Fruit fly (Drosophila melanogaster): ENCODE results near the gene CG3176.

Gene CG3176

DNA sequence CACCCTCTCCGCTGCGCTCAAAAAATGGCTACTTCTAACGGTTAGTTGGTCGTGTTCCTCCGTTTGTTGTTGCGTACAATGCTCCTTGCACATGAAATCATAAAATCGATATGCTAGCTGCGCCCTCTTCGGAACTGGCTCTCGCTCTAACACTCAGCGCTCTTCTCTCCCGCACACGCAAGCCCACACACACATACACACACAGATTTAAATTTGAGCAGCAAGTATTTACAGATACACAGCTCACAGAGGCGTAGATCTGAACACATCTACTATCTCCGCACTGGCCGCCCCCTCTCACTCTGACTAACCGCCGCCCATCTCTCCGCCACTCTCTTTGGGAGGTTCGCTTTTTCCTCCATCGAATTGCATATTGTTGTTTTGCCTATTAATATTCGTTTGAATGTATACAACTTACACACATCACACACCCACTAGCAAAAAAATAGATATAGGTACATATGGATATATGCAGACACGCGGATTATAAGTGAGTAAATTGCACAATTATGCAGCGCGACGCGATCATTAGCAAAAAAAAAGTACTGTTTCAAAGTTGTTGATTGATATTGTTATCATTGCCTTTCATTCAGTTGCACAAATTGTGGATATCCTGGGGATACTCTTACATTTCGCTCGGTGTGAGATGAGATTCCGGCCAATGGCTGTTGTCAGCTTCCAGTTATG is 40.8 kb downstream of the CG3176 start (continued):
- TF ChIP-seq schlank (tag; optimal IDR thresholded peaks at IDR 0.05) (peak; percentile 88), sob (GFP tag; IDR thresholded peaks at IDR 0.05) (peak; percentile 91), mam (GFP tag; optimal IDR thresholded peaks at IDR 0.05) (peak; percentile 94), seq (GFP tag; IDR thresholded peaks at IDR 0.05) (peak; percentile 75; the same call in 1 of the 2 replicates), CG9437 (GFP tag; optimal IDR thresholded peaks at IDR 0.05) (no peak), CG7928 (GFP tag; optimal IDR thresholded peaks at IDR 0.05) (no peak), disco-r (GFP tag; optimal IDR thresholded peaks at IDR 0.05) (peak; percentile 66), CG9215 (GFP tag; IDR thresholded peaks at IDR 0.05) (peak; percentile 69; the same call in 1 of the 2 replicates), tio (GFP tag; optimal IDR thresholded peaks at IDR 0.05) (peak; percentile 22), CG13296 (GFP tag; optimal IDR thresholded peaks at IDR 0.05) (peak; percentile 87), bowl (GFP tag; IDR thresholded peaks at IDR 0.05) (0 out of 2 replicates have a peak, but pooled peaks have one; percentile 38), nerfin-1 (tag; optimal IDR thresholded peaks at IDR 0.05) (peak; percentile 46), bigmax (GFP tag; optimal IDR thresholded peaks at IDR 0.05) (peak; percentile 22), CG11398 (GFP tag; optimal IDR thresholded peaks at IDR 0.05) (peak; percentile 59), ERR (GFP tag; optimal IDR thresholded peaks at IDR 0.05) (peak; percentile 78), CG34376 (GFP tag; optimal IDR thresholded peaks at IDR 0.05) (peak; percentile 86), CG15073 (GFP tag; optimal IDR thresholded peaks at IDR 0.05) (no peak), CG7786 (GFP tag; optimal IDR thresholded peaks at IDR 0.05) (peak; percentile 92), Abd-B (GFP tag; optimal IDR thresholded peaks at IDR 0.05) (no peak), Ravus (GFP tag; IDR thresholded peaks at IDR 0.05) (peak; percentile 24; the same call in 1 of the 2 replicates), CG42726 (GFP tag; IDR thresholded peaks at IDR 0.05; ENCODE audit: partially characterized antibody) (no peak), zfh1 (GFP tag; IDR thresholded peaks at IDR 0.05) (peak; percentile 90), ssp (GFP tag; IDR thresholded peaks at IDR 0.05) (peak; percentile 50; the same call in 1 of the 2 replicates), CG6683 (GFP tag; optimal IDR thresholded peaks at IDR 0.05) (peak; percentile 55), odd (GFP tag; optimal IDR thresholded peaks at IDR 0.05) (peak; percentile 58), dmrt99B (tag; optimal IDR thresholded peaks at IDR 0.05) (peak; percentile 66), Meics (GFP tag; optimal IDR thresholded peaks at IDR 0.05) (peak; percentile 87), NC2α (GFP tag; optimal IDR thresholded peaks at IDR 0.05) (peak; percentile 17), chinmo (GFP tag; IDR thresholded peaks at IDR 0.05; ENCODE audit: partially characterized antibody) (peak; percentile 86; the same call in 3 of the 4 replicates), Med (GFP tag) (peak; percentile 99), dan (GFP tag; IDR thresholded peaks at IDR 0.05) (no peak), CG12299 (tag; optimal IDR thresholded peaks at IDR 0.05) (peak; percentile 73), ftz-f1 (GFP tag; optimal IDR thresholded peaks at IDR 0.05) (peak; percentile 70), dysf (GFP tag; IDR thresholded peaks at IDR 0.05) (peak; percentile 88), CG7963 (GFP tag; IDR thresholded peaks at IDR 0.05; ENCODE audit: partially characterized antibody) (no peak), CG14050 (GFP tag; IDR thresholded peaks at IDR 0.05) (peak; percentile 77), Fer1 (GFP tag; optimal IDR thresholded peaks at IDR 0.05) (peak; percentile 89), Blimp-1 (GFP tag; optimal IDR thresholded peaks at IDR 0.05) (peak; percentile 63), sna (GFP tag; IDR thresholded peaks at IDR 0.05; ENCODE audit: partially characterized antibody) (no peak; the same call in 1 of the 2 replicates), CG16779 (GFP tag; IDR thresholded peaks at IDR 0.05) (peak; percentile 93), sens-2 (GFP tag; IDR thresholded peaks at IDR 0.05) (peak; percentile 77), Doc3 (GFP tag; IDR thresholded peaks at IDR 0.05; ENCODE audit: partially characterized antibody) (no peak), Dip3 (GFP tag; optimal IDR thresholded peaks at IDR 0.05) (peak; percentile 75), Deaf1 (tag; optimal IDR thresholded peaks at IDR 0.05) (peak; percentile 49), CG12236 (GFP tag; optimal IDR thresholded peaks at IDR 0.05) (peak; percentile 33), bbx (GFP tag; IDR thresholded peaks at IDR 0.05; ENCODE audit: partially characterized antibody) (peak; percentile 58; the same call in 1 of the 2 replicates), cato (GFP tag; optimal IDR thresholded peaks at IDR 0.05; ENCODE audit: borderline replicate concordance) (peak; percentile 48), sima (GFP tag; optimal IDR thresholded peaks at IDR 0.05) (peak; percentile 54), CG2875 (GFP tag; optimal IDR thresholded peaks at IDR 0.05) (peak; percentile 42)

All from whole organism, embryonic.